Worm (Caenorhabditis elegans) whole organism, early embryonic: ENCODE results near the gene pdhb-1.

Experiments used
- F13C5.2 ChIP-seq: sonication (generic microtip); optimal IDR thresholded peaks from 2 replicates; lab custom pipeline; 2017; ENCODE audit warnings: mild to moderate bottlenecking, missing genetic modification characterization, inconsistent platforms, missing compliant biosample characterization
- aly-1 ChIP-seq: sonication (generic microtip); optimal IDR thresholded peaks from 2 replicates; lab custom pipeline; 2016; ENCODE audit warnings: missing genetic modification characterization, missing compliant biosample characterization
- ama-1 ChIP-seq: fragments of 150-350 bp; optimal IDR thresholded peaks from 2 replicates; lab custom pipeline; 2014
- ceh-13 ChIP-seq: fragments of 200-800 bp; sonication (Bioruptor generic); optimal IDR thresholded peaks from 2 replicates; lab custom pipeline; 2018; ENCODE audit warnings: mild to moderate bottlenecking, missing genetic modification characterization, missing compliant biosample characterization
- ceh-36 ChIP-seq: sonication (generic microtip); optimal IDR thresholded peaks from 2 replicates; lab custom pipeline; 2016; ENCODE audit warnings: missing genetic modification characterization, inconsistent platforms, missing compliant biosample characterization
- ets-7 ChIP-seq: sonication (generic microtip); optimal IDR thresholded peaks from 2 replicates; lab custom pipeline; 2016; ENCODE audit warnings: missing genotype, missing genetic modification characterization, missing compliant biosample characterization
- flt-1 ChIP-seq: fragments of 200-800 bp; sonication (Bioruptor generic); IDR thresholded peaks from 2 replicates; pipeline ENCODE4 v1.3.6; 2022; ENCODE audit warnings: missing genetic modification characterization, missing compliant biosample characterization
- hnd-1 ChIP-seq: sonication (generic microtip); optimal IDR thresholded peaks from 2 replicates; lab custom pipeline; 2016; ENCODE audit warnings: missing genetic modification characterization, missing compliant biosample characterization
- pes-1 ChIP-seq: fragments of 200-800 bp; sonication (Bioruptor generic); IDR thresholded peaks from 2 replicates; pipeline ENCODE4 v1.3.6; 2022; ENCODE audit warnings: missing genetic modification reagents, missing genetic modification characterization, missing compliant biosample characterization
- sea-1 ChIP-seq: fragments of 200-800 bp; sonication (Bioruptor generic); conservative IDR thresholded peaks from 2 replicates; pipeline ENCODE4 v1.3.6; 2022; ENCODE audit warnings: missing genetic modification characterization, missing compliant biosample characterization
- tbx-37 ChIP-seq: fragments of 200-800 bp; sonication (Bioruptor generic); conservative IDR thresholded peaks from 2 replicates; pipeline ENCODE4 v1.3.6; 2022; ENCODE audit warnings: missing genetic modification reagents, missing genetic modification characterization, missing compliant biosample characterization

ce11 chrIV:3439354-3439753, 39.9 kb downstream of the pdhb-1 start, which contains the start of gene grd-3:
- no peak for TF ChIP-seq ets-7 (tag; lab: Kevin White, UChicago)
- TF ChIP-seq aly-1 (tag; lab: Kevin White, UChicago): no peak
- TF ChIP-seq F13C5.2 (tag; lab: Kevin White, UChicago): no peak
- TF ChIP-seq ama-1 (lab: Kevin White, UChicago): no peak
- TF ChIP-seq ceh-36: no peak
- TF ChIP-seq tbx-37 (GFP tag; lab: Robert Waterston, UW): no peak
- no peak for TF ChIP-seq flt-1 (GFP tag; lab: Robert Waterston, UW)
- TF ChIP-seq hnd-1: no peak
- TF ChIP-seq ceh-13 (GFP tag; lab: Kevin White, UChicago): no peak
- no peak for TF ChIP-seq pes-1 (GFP tag; lab: Robert Waterston, UW)
- TF ChIP-seq sea-1 (GFP tag; lab: Robert Waterston, UW): no peak
